Fruit fly (Drosophila melanogaster): ENCODE measurements around the gene Pbp95.

Pbp95 gene

dm6 chr3R:8009080-8009620, 4.4 kb upstream of the Pbp95 start, which contains the start of the genes CG11052 and CG3223 (continued):
- TF ChIP-seq GATAe (GFP tag; conservative IDR thresholded peaks at IDR 0.05) (no peak), Side (GFP tag; optimal IDR thresholded peaks at IDR 0.05) (peak; percentile 24), az2 (GFP tag; optimal IDR thresholded peaks at IDR 0.05) (no peak), C15 (GFP tag; IDR thresholded peaks at IDR 0.05) (no peak), ERR (GFP tag; optimal IDR thresholded peaks at IDR 0.05) (peak; percentile 47), ro (GFP tag; IDR thresholded peaks at IDR 0.05) (no peak), Meics (GFP tag; optimal IDR thresholded peaks at IDR 0.05) (peak; percentile 45), ind (GFP tag; optimal IDR thresholded peaks at IDR 0.05) (no peak), lilli (GFP tag; optimal IDR thresholded peaks at IDR 0.05) (peak; percentile 25), oc (tag; optimal IDR thresholded peaks at IDR 0.05) (no peak), gsb (GFP tag; IDR thresholded peaks at IDR 0.05) (no peak), Optix (GFP tag; IDR thresholded peaks at IDR 0.05) (no peak), CG13624 (GFP tag; optimal IDR thresholded peaks at IDR 0.05) (peak; percentile 37), CG17612 (GFP tag; IDR thresholded peaks at IDR 0.05) (no peak), en (GFP tag; optimal IDR thresholded peaks at IDR 0.05) (no peak), Mes4 (GFP tag; optimal IDR thresholded peaks at IDR 0.05) (no peak), ato (GFP tag; IDR thresholded peaks at IDR 0.05; ENCODE audit: partially characterized antibody) (no peak), stc (GFP tag; IDR thresholded peaks at IDR 0.05) (no peak), CrebB (tag; optimal IDR thresholded peaks at IDR 0.05) (no peak), D (optimal IDR thresholded peaks at IDR 0.05) (no peak), D (GFP tag; optimal IDR thresholded peaks at IDR 0.05) (no peak), sna (GFP tag; IDR thresholded peaks at IDR 0.05; ENCODE audit: partially characterized antibody) (peak; percentile 42; the same call in 1 of the 2 replicates), CG1603 (tag; optimal IDR thresholded peaks at IDR 0.05) (peak; percentile 48), Ets97D (GFP tag; optimal IDR thresholded peaks at IDR 0.05) (peak; percentile 72), CG12219 (GFP tag; optimal IDR thresholded peaks at IDR 0.05) (no peak), CG17186 (GFP tag; optimal IDR thresholded peaks at IDR 0.05) (no peak), CG31388 (GFP tag; optimal IDR thresholded peaks at IDR 0.05) (no peak), gcm (GFP tag; optimal IDR thresholded peaks at IDR 0.05) (no peak), HmgZ (tag; optimal IDR thresholded peaks at IDR 0.05) (peak; percentile 66), sens-2 (GFP tag; IDR thresholded peaks at IDR 0.05) (no peak), CG10431 (GFP tag; optimal IDR thresholded peaks at IDR 0.05) (peak; percentile 17), Ptx1 (GFP tag; IDR thresholded peaks at IDR 0.05) (no peak), crc (GFP tag; optimal IDR thresholded peaks at IDR 0.05) (no peak), CG5245 (GFP tag; optimal IDR thresholded peaks at IDR 0.05) (no peak), CG12155 (GFP tag; optimal IDR thresholded peaks at IDR 0.05) (peak; percentile 4), z (GFP tag; IDR thresholded peaks at IDR 0.05) (no peak), CG5180 (GFP tag; optimal IDR thresholded peaks at IDR 0.05) (no peak), CG6813 (GFP tag; optimal IDR thresholded peaks at IDR 0.05) (no peak), CG32772 (GFP tag; IDR thresholded peaks at IDR 0.05) (no peak), CG13123 (GFP tag; optimal IDR thresholded peaks at IDR 0.05) (no peak), CG17912 (GFP tag; optimal IDR thresholded peaks at IDR 0.05) (no peak), CG9609 (GFP tag; optimal IDR thresholded peaks at IDR 0.05) (no peak), usp (GFP tag; optimal IDR thresholded peaks at IDR 0.05) (no peak), CG15601 (tag; optimal IDR thresholded peaks at IDR 0.05) (peak; percentile 30), CG6791 (GFP tag; IDR thresholded peaks at IDR 0.05; ENCODE audit: partially characterized antibody) (0 out of 3 replicates have a peak, but pooled peaks have one; percentile 22), CG7987 (GFP tag; optimal IDR thresholded peaks at IDR 0.05) (peak; percentile 21), yki (optimal IDR thresholded peaks at IDR 0.05) (no peak), CG34376 (GFP tag; optimal IDR thresholded peaks at IDR 0.05) (peak; percentile 5), zfh2 (GFP tag; optimal IDR thresholded peaks at IDR 0.05) (peak; percentile 31), CG13296 (GFP tag; optimal IDR thresholded peaks at IDR 0.05) (peak; percentile 34), CG10654 (GFP tag; optimal IDR thresholded peaks at IDR 0.05) (no peak), NfI (GFP tag; optimal IDR thresholded peaks at IDR 0.05) (peak; percentile 64)

All from whole organism, embryonic.